Worm (Caenorhabditis elegans) whole organism, young adult: ENCODE results near the gene klp-12.
A peak's percentile ranks its signal among the peaks of the same experiment; 100 is the strongest.

Experiments used
- B0035.1 ChIP-seq: sonication (generic microtip); optimal IDR thresholded peaks from 2 replicates; lab custom pipeline; 2016; ENCODE audit warnings: missing genetic modification characterization, mild to moderate bottlenecking, missing compliant biosample characterization, missing genotype, missing genetic modification reagents
- D2030.7 ChIP-seq: fragments of 200-800 bp; sonication (Bioruptor generic); IDR thresholded peaks from 2 replicates; pipeline ENCODE4 v1.3.6; 2022; ENCODE audit warnings: missing genetic modification reagents, missing genetic modification characterization, missing compliant biosample characterization
- F10E7.11 ChIP-seq: sonication (generic microtip); optimal IDR thresholded peaks from 2 replicates; lab custom pipeline; 2017; ENCODE audit warnings: mild to moderate bottlenecking, missing genetic modification characterization, moderate library complexity, missing compliant biosample characterization
- F39B2.1 ChIP-seq: fragments of 200-800 bp; sonication (Bioruptor generic); IDR thresholded peaks from 2 replicates; pipeline ENCODE4 v1.3.6; 2022; ENCODE audit warnings: missing genetic modification reagents, missing genetic modification characterization, missing compliant biosample characterization
- F49E8.2 ChIP-seq: sonication (generic microtip); optimal IDR thresholded peaks from 3 replicates; lab custom pipeline; 2017; ENCODE audit warnings: missing genetic modification characterization, mild to moderate bottlenecking, missing compliant biosample characterization, antibody characterized with exemption, moderate library complexity; ENCODE audit not compliant: insufficient read depth
- T07F8.4 ChIP-seq: sonication (generic microtip); optimal IDR thresholded peaks from 2 replicates; lab custom pipeline; 2016; ENCODE audit warnings: mild to moderate bottlenecking, missing genetic modification characterization, moderate library complexity, missing compliant biosample characterization
- Y67H2A.10 ChIP-seq: fragments of 200-800 bp; sonication (Bioruptor generic); conservative IDR thresholded peaks from 2 replicates; pipeline ENCODE4 v1.3.6; 2022; ENCODE audit warnings: missing genetic modification reagents, missing genetic modification characterization, missing compliant biosample characterization
- Y79H2A.3 ChIP-seq: fragments of 200-800 bp; sonication (Bioruptor generic); conservative IDR thresholded peaks from 2 replicates; pipeline ENCODE4 v1.3.6; 2022; ENCODE audit warnings: missing genetic modification reagents, missing genetic modification characterization, missing compliant biosample characterization
- akir-1 ChIP-seq: fragments of 200-800 bp; sonication (Bioruptor generic); optimal IDR thresholded peaks from 2 replicates; lab custom pipeline; 2018; ENCODE audit warnings: mild to moderate bottlenecking, missing genetic modification characterization, moderate library complexity, missing compliant biosample characterization
- ama-1 ChIP-seq, 3 experiments: fragments of 150-350 bp in 1 of 3; sonication (generic microtip) in 2 of 3; optimal IDR thresholded peaks; 2 replicates each; lab custom pipeline; 2014 to 2018; ENCODE audit warnings: missing biosample characterization in 2 of 3, missing genetic modification characterization in 2 of 3, missing genetic modification reagents in 2 of 3
- aptf-2 ChIP-seq: fragments of 200-800 bp; sonication (Bioruptor generic); conservative IDR thresholded peaks from 2 replicates; pipeline ENCODE4 v1.3.6; 2022; ENCODE audit warnings: missing genetic modification reagents, missing genetic modification characterization, missing compliant biosample characterization
- athp-1 ChIP-seq: sonication (generic microtip); optimal IDR thresholded peaks from 2 replicates; lab custom pipeline; 2017; ENCODE audit warnings: mild to moderate bottlenecking, missing genetic modification characterization, missing compliant biosample characterization
- attf-5 ChIP-seq: fragments of 200-800 bp; sonication (Bioruptor generic); optimal IDR thresholded peaks from 2 replicates; lab custom pipeline; 2018; ENCODE audit warnings: mild to moderate bottlenecking, missing genetic modification characterization, missing compliant biosample characterization
- attf-6 ChIP-seq: fragments of 200-800 bp; sonication (Bioruptor generic); IDR thresholded peaks from 2 replicates; pipeline ENCODE4 v1.3.6; 2022; ENCODE audit warnings: missing genetic modification reagents, missing genetic modification characterization, missing compliant biosample characterization
- ccch-3 ChIP-seq: fragments of 200-800 bp; sonication (Bioruptor generic); optimal IDR thresholded peaks from 2 replicates; lab custom pipeline; 2018; ENCODE audit warnings: mild to moderate bottlenecking, missing genetic modification characterization, missing compliant biosample characterization
- ceh-40 ChIP-seq: fragments of 200-800 bp; sonication (Bioruptor generic); IDR thresholded peaks from 2 replicates; pipeline ENCODE4 v1.3.6; 2022; ENCODE audit warnings: missing genetic modification characterization, missing compliant biosample characterization
- ceh-91 ChIP-seq: fragments of 200-800 bp; sonication (Bioruptor generic); IDR thresholded peaks from 2 replicates; pipeline ENCODE4 v1.3.6; 2022; ENCODE audit warnings: missing genetic modification reagents, missing genetic modification characterization, missing compliant biosample characterization
- dpff-1 ChIP-seq: sonication (generic microtip); optimal IDR thresholded peaks from 2 replicates; lab custom pipeline; 2017; ENCODE audit warnings: mild to moderate bottlenecking, missing genetic modification characterization, missing compliant biosample characterization
- egrh-3 ChIP-seq: fragments of 200-800 bp; sonication (Bioruptor generic); IDR thresholded peaks from 2 replicates; pipeline ENCODE4 v1.3.6; 2022; ENCODE audit warnings: missing genetic modification reagents, missing genetic modification characterization, missing compliant biosample characterization
- ekl-4 ChIP-seq: fragments of 200-800 bp; sonication (Bioruptor generic); IDR thresholded peaks from 2 replicates; pipeline ENCODE4 v1.3.6; 2022; ENCODE audit warnings: missing genetic modification reagents, missing genetic modification characterization, missing compliant biosample characterization
- ets-4 ChIP-seq: fragments of 200-800 bp; sonication (Bioruptor generic); optimal IDR thresholded peaks from 2 replicates; lab custom pipeline; 2018; ENCODE audit warnings: mild to moderate bottlenecking, missing genetic modification characterization, missing compliant biosample characterization
- gei-17 ChIP-seq: fragments of 200-800 bp; sonication (Bioruptor generic); optimal IDR thresholded peaks from 2 replicates; lab custom pipeline; 2018; ENCODE audit warnings: mild to moderate bottlenecking, missing genetic modification characterization, missing compliant biosample characterization
- him-1 ChIP-seq: sonication (generic microtip); optimal IDR thresholded peaks from 2 replicates; lab custom pipeline; 2016; ENCODE audit warnings: missing genotype, missing genetic modification reagents, missing genetic modification characterization, missing compliant biosample characterization
- hmg-1.2 ChIP-seq: fragments of 200-800 bp; sonication (Bioruptor generic); IDR thresholded peaks from 2 replicates; pipeline ENCODE4 v1.3.6; 2022; ENCODE audit warnings: missing genetic modification reagents, missing genetic modification characterization, missing compliant biosample characterization
- hmg-20 ChIP-seq: fragments of 200-800 bp; sonication (Bioruptor generic); IDR thresholded peaks from 2 replicates; pipeline ENCODE4 v1.3.6; 2022; ENCODE audit warnings: missing genetic modification reagents, missing genetic modification characterization, missing compliant biosample characterization
- hrde-1 ChIP-seq: sonication (generic microtip); optimal IDR thresholded peaks from 2 replicates; lab custom pipeline; 2016; ENCODE audit warnings: missing genetic modification characterization, mild to moderate bottlenecking, missing compliant biosample characterization, moderate library complexity, missing genotype, missing genetic modification reagents, borderline replicate concordance
- let-526 ChIP-seq: fragments of 200-800 bp; sonication (Bioruptor generic); IDR thresholded peaks from 2 replicates; pipeline ENCODE4 v1.3.6; 2022; ENCODE audit warnings: missing genetic modification reagents, missing genetic modification characterization, missing compliant biosample characterization
- let-607 ChIP-seq, 2 experiments: fragments of 200-800 bp in 1 of 2; sonication (Bioruptor generic) in 1 of 2; sonication (generic microtip) in 1 of 2; optimal IDR thresholded peaks; 2 replicates each; lab custom pipeline; 2016 to 2018; ENCODE audit warnings: mild to moderate bottlenecking in 2 of 2, missing compliant biosample characterization in 2 of 2, missing genetic modification characterization in 2 of 2, moderate library complexity in 2 of 2, missing genotype in 1 of 2
- lir-1 ChIP-seq: fragments of 200-800 bp; sonication (Bioruptor generic); conservative IDR thresholded peaks from 2 replicates; pipeline ENCODE4 v1.3.6; 2022; ENCODE audit warnings: missing genetic modification reagents, missing genetic modification characterization, missing compliant biosample characterization
- lsl-1 ChIP-seq: fragments of 200-800 bp; sonication (Bioruptor generic); optimal IDR thresholded peaks from 2 replicates; lab custom pipeline; 2018; ENCODE audit warnings: mild to moderate bottlenecking, missing genetic modification characterization, moderate library complexity, missing compliant biosample characterization
- lsy-27 ChIP-seq: sonication (generic microtip); optimal IDR thresholded peaks from 2 replicates; lab custom pipeline; 2017; ENCODE audit warnings: missing genetic modification characterization, mild to moderate bottlenecking, missing compliant biosample characterization, antibody characterized with exemption, missing genotype, borderline replicate concordance; ENCODE audit not compliant: insufficient read depth
- madf-3 ChIP-seq: fragments of 200-800 bp; sonication (Bioruptor generic); IDR thresholded peaks from 2 replicates; pipeline ENCODE4 v1.3.6; 2022; ENCODE audit warnings: missing genetic modification reagents, missing genetic modification characterization, missing compliant biosample characterization
- madf-8 ChIP-seq: fragments of 200-800 bp; sonication (Bioruptor generic); conservative IDR thresholded peaks from 2 replicates; pipeline ENCODE4 v1.3.6; 2022; ENCODE audit warnings: missing genetic modification reagents, missing genetic modification characterization, missing compliant biosample characterization
- nfya-2 ChIP-seq: fragments of 200-800 bp; sonication (Bioruptor generic); IDR thresholded peaks from 2 replicates; pipeline ENCODE4 v1.3.6; 2022; ENCODE audit warnings: missing genetic modification reagents, missing genetic modification characterization, missing compliant biosample characterization
- nhr-120 ChIP-seq: fragments of 200-800 bp; sonication (Bioruptor generic); IDR thresholded peaks from 2 replicates; pipeline ENCODE4 v1.3.6; 2022; ENCODE audit warnings: missing genetic modification characterization, missing compliant biosample characterization
- pbrm-1 ChIP-seq: fragments of 200-800 bp; sonication (Bioruptor generic); IDR thresholded peaks from 2 replicates; pipeline ENCODE4 v1.3.6; 2022; ENCODE audit warnings: missing genetic modification reagents, missing genetic modification characterization, missing compliant biosample characterization
- pha-4 ChIP-seq: fragments of 150-350 bp; sonication (generic microtip); optimal IDR thresholded peaks from 2 replicates; lab custom pipeline; 2014; ENCODE audit warnings: missing biosample characterization, missing genetic modification reagents, missing genetic modification characterization
- repo-1 ChIP-seq: sonication (generic microtip); optimal IDR thresholded peaks from 2 replicates; lab custom pipeline; 2017; ENCODE audit warnings: mild to moderate bottlenecking, missing genetic modification characterization, missing compliant biosample characterization
- rpc-1 ChIP-seq, 2 experiments: fragments of 150-350 bp in 1 of 2; sonication (generic microtip) in 1 of 2; optimal IDR thresholded peaks; 2 replicates each; lab custom pipeline; 2014 to 2018; ENCODE audit warnings: missing biosample characterization in 1 of 2, missing genetic modification characterization in 1 of 2, missing genetic modification reagents in 1 of 2, missing genotype in 1 of 2
- snpc-1.1 ChIP-seq: sonication (generic microtip); optimal IDR thresholded peaks from 2 replicates; lab custom pipeline; 2017; ENCODE audit warnings: missing genetic modification characterization, mild to moderate bottlenecking, missing compliant biosample characterization, antibody characterized with exemption, moderate library complexity, missing genotype, missing genetic modification reagents; ENCODE audit not compliant: insufficient read depth
- snpc-1.3 ChIP-seq: sonication (generic microtip); optimal IDR thresholded peaks from 2 replicates; lab custom pipeline; 2017; ENCODE audit warnings: missing genetic modification characterization, mild to moderate bottlenecking, missing compliant biosample characterization, antibody characterized with exemption, moderate library complexity, missing genotype, missing genetic modification reagents; ENCODE audit not compliant: insufficient read depth
- tbp1 ChIP-seq: fragments of 200-800 bp; sonication (Bioruptor generic); optimal IDR thresholded peaks from 2 replicates; lab custom pipeline; 2018; ENCODE audit warnings: mild to moderate bottlenecking, missing genetic modification characterization, missing compliant biosample characterization
- tbx-9 ChIP-seq: sonication (generic microtip); optimal IDR thresholded peaks from 2 replicates; lab custom pipeline; 2016; ENCODE audit warnings: borderline replicate concordance, missing genetic modification characterization, inconsistent platforms, missing compliant biosample characterization
- tlf-1 ChIP-seq: fragments of 200-800 bp; sonication (Bioruptor generic); optimal IDR thresholded peaks from 2 replicates; lab custom pipeline; 2018; ENCODE audit warnings: mild to moderate bottlenecking, missing genetic modification characterization, missing compliant biosample characterization
- xnd-1 ChIP-seq: sonication (generic microtip); optimal IDR thresholded peaks from 2 replicates; lab custom pipeline; 2016; ENCODE audit warnings: missing genotype, missing genetic modification reagents, missing genetic modification characterization, missing compliant biosample characterization
- zim-3 ChIP-seq: sonication (generic microtip); optimal IDR thresholded peaks from 2 replicates; lab custom pipeline; 2017; ENCODE audit warnings: mild to moderate bottlenecking, missing genetic modification characterization, moderate library complexity, missing compliant biosample characterization

klp-12 gene

DNA sequence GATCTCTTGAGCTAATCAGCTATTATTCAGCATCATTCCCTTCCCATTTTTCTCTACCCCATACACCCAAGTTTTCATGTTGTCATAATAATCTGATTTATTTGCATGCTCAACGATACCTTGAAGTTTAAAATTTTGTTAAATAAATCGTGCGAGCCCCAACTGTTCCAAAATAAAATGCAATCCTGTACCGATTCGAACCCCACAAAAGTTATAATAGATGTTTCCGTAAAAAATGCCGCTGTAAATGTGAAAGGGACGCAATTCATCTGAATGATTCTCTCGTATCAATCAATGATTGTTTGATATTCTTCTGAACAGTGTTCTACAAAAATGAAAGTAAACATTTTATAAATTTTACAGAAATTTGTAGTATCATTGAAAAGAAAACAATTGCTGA is 17.8 kb upstream of the klp-12 start (continued):
- TF ChIP-seq egrh-3 (GFP tag; lab: Robert Waterston, UW) (no peak), gei-17 (GFP tag; lab: Kevin White, UChicago) (no peak), rpc-1 (optimal IDR thresholded peaks at IDR 0.05; lab: Kevin White, UChicago) (no peak), rpc-1 (tag; optimal IDR thresholded peaks at IDR 0.05; lab: Kevin White, UChicago) (peak; percentile 2), him-1 (tag; lab: Kevin White, UChicago) (no peak), madf-8 (GFP tag; lab: Robert Waterston, UW) (peak; percentile 41; the same call in 1 of the 2 replicates), tlf-1 (peak; percentile 78), lsl-1 (peak; percentile 57), xnd-1 (tag; lab: Kevin White, UChicago) (peak; percentile 47), F49E8.2 (tag; lab: Kevin White, UChicago) (peak; percentile 76), nfya-2 (GFP tag; lab: Robert Waterston, UW) (no peak), zim-3 (tag; lab: Kevin White, UChicago) (no peak), ceh-91 (GFP tag; lab: Robert Waterston, UW) (0 out of 2 replicates have a peak, but pooled peaks have one; percentile 18), pha-4 (tag; lab: Kevin White, UChicago) (no peak), ceh-40 (GFP tag; lab: Robert Waterston, UW) (peak; percentile 68; the same call in 1 of the 2 replicates), Y67H2A.10 (GFP tag; lab: Robert Waterston, UW) (no peak), hmg-20 (GFP tag; lab: Robert Waterston, UW) (no peak), ama-1 (optimal IDR thresholded peaks at IDR 0.05; lab: Kevin White, UChicago) (no peak), ama-1 (GFP tag; optimal IDR thresholded peaks at IDR 0.05; lab: Kevin White, UChicago) (peak; percentile 44 to 85), tbp1 (GFP tag; lab: Kevin White, UChicago) (peak; percentile 57), lir-1 (no peak), let-607 (tag; optimal IDR thresholded peaks at IDR 0.05; lab: Kevin White, UChicago) (no peak), snpc-1.3 (tag; lab: Kevin White, UChicago) (peak; percentile 69), ets-4 (no peak), pbrm-1 (GFP tag; lab: Robert Waterston, UW) (no peak), attf-5 (no peak), dpff-1 (tag; lab: Kevin White, UChicago) (no peak), athp-1 (tag; lab: Kevin White, UChicago) (peak; percentile 37), T07F8.4 (no peak), akir-1 (GFP tag; lab: Kevin White, UChicago) (no peak), hrde-1 (tag; lab: Kevin White, UChicago) (peak; percentile 91), Y79H2A.3 (GFP tag; lab: Robert Waterston, UW) (peak; percentile 91), lsy-27 (tag; lab: Kevin White, UChicago) (no peak), aptf-2 (GFP tag; lab: Robert Waterston, UW) (no peak), madf-3 (GFP tag; lab: Robert Waterston, UW) (peak; percentile 82), tbx-9 (no peak), nhr-120 (no peak), repo-1 (tag; lab: Kevin White, UChicago) (peak; percentile 55), attf-6 (GFP tag; lab: Robert Waterston, UW) (peak; percentile 86), B0035.1 (no peak), D2030.7 (GFP tag; lab: Robert Waterston, UW) (peak; percentile 52), ccch-3 (GFP tag; lab: Kevin White, UChicago) (no peak), F39B2.1 (GFP tag; lab: Robert Waterston, UW) (0 out of 2 replicates have a peak, but pooled peaks have one; percentile 35), F10E7.11 (tag; lab: Kevin White, UChicago) (no peak), let-526 (GFP tag; lab: Robert Waterston, UW) (no peak), snpc-1.1 (tag; lab: Kevin White, UChicago) (no peak), ekl-4 (GFP tag; lab: Robert Waterston, UW) (peak; percentile 88), hmg-1.2 (GFP tag; lab: Robert Waterston, UW) (peak; percentile 47)
